Fruit fly (Drosophila melanogaster): Measurements from ENCODE around the gene Glyp.

Glyp gene

DNA sequence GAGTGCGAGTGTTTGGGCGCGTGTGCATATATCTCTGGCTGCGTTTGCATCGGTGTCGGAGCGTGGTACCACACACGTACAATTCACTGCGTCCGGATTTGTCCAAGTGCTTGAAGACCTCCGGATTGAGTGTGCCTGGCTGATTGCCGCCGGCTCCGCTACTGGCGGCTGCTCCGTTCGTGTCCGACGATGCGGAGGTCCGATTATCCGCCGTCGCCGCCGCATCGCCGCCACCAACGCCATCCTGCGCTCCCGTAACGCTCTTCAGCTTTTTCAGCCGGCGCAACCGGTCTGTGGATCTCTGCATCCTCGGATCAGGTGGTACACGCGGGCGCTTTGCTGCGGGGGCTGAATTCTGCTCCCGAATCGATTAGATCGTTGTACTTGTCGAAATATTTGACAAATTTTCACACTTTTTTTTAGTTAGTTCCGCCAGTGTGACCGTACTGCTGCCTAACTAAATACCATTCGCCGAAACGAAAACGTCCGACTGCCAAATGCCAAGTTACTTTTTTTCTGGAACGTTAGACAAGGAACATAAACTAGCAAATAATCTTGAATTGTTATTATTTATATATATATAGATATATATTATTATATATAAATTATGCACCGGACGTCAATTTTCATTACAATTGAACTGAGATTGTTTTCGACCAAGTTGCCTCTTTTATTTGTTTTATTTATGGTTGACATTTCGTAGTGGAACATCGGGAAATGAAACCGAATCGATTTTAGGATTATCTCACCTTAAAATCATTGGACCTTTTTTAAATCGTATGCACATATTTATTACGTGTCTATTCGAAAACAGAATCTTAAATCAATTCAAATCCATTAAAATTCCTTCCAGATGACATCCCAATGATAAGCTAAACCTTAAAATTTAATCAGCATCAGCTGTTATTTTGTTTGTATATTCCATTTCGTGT, 14.4 kb downstream of the Glyp start, which contains the start of gene tho2 (continued):
- TF ChIP-seq trem (tag; optimal IDR thresholded peaks at IDR 0.05), result peak; percentile 67
- TF ChIP-seq CG4360 (GFP tag; IDR thresholded peaks at IDR 0.05), result no peak
- TF ChIP-seq CG10321 (GFP tag; IDR thresholded peaks at IDR 0.05), result 0 out of 2 replicates have a peak, but pooled peaks have one; percentile 23
- TF ChIP-seq ro (GFP tag; IDR thresholded peaks at IDR 0.05), result no peak
- no peak for TF ChIP-seq jing (GFP tag; optimal IDR thresholded peaks at IDR 0.05)
- TF ChIP-seq CG6654 (GFP tag; optimal IDR thresholded peaks at IDR 0.05), result no peak
- TF ChIP-seq odd (GFP tag; optimal IDR thresholded peaks at IDR 0.05), result no peak
- no peak for TF ChIP-seq CG31224 (GFP tag; IDR thresholded peaks at IDR 0.05)
- no peak for TF ChIP-seq Nf-YA (GFP tag; IDR thresholded peaks at IDR 0.05)
- TF ChIP-seq ERR (GFP tag; optimal IDR thresholded peaks at IDR 0.05), result no peak
- no peak for TF ChIP-seq CHES-1-like (GFP tag; optimal IDR thresholded peaks at IDR 0.05)
- TF ChIP-seq bigmax (GFP tag; optimal IDR thresholded peaks at IDR 0.05), result no peak
- no peak for TF ChIP-seq dmrt99B (tag; optimal IDR thresholded peaks at IDR 0.05)
- no peak for TF ChIP-seq Stat92E (GFP tag; optimal IDR thresholded peaks at IDR 0.05)
- TF ChIP-seq CG3065 (GFP tag; optimal IDR thresholded peaks at IDR 0.05), result no peak
- no peak for TF ChIP-seq abd-A (tag; optimal IDR thresholded peaks at IDR 0.05)
- peak; percentile 68; the same call in 1 of the 2 replicates for TF ChIP-seq onecut (GFP tag; IDR thresholded peaks at IDR 0.05)
- TF ChIP-seq Atf-2 (GFP tag; optimal IDR thresholded peaks at IDR 0.05), result no peak
- TF ChIP-seq ci (GFP tag; IDR thresholded peaks at IDR 0.05), result no peak
- no peak for TF ChIP-seq Lpt (GFP tag; optimal IDR thresholded peaks at IDR 0.05)
- TF ChIP-seq CG15601 (tag; optimal IDR thresholded peaks at IDR 0.05), result no peak
- no peak for TF ChIP-seq mld (GFP tag; IDR thresholded peaks at IDR 0.05; ENCODE audit: partially characterized antibody)
- TF ChIP-seq CG30403 (GFP tag; optimal IDR thresholded peaks at IDR 0.05), result no peak
- no peak for TF ChIP-seq dan (GFP tag; IDR thresholded peaks at IDR 0.05)
- TF ChIP-seq vfl (GFP tag; optimal IDR thresholded peaks at IDR 0.05), result no peak
- TF ChIP-seq CG18476 (GFP tag; optimal IDR thresholded peaks at IDR 0.05), result no peak
- no peak for TF ChIP-seq dmrt11E (tag; optimal IDR thresholded peaks at IDR 0.05)
- no peak for TF ChIP-seq exex (tag; optimal IDR thresholded peaks at IDR 0.05)
- TF ChIP-seq Ptx1 (GFP tag; IDR thresholded peaks at IDR 0.05), result no peak
- no peak for TF ChIP-seq chif (GFP tag; optimal IDR thresholded peaks at IDR 0.05)
- no peak for TF ChIP-seq Adf1 (GFP tag; IDR thresholded peaks at IDR 0.05)
- no peak for TF ChIP-seq CG13287 (GFP tag; IDR thresholded peaks at IDR 0.05; ENCODE audit: partially characterized antibody)
- TF ChIP-seq Xbp1 (GFP tag; optimal IDR thresholded peaks at IDR 0.05), result no peak
- TF ChIP-seq sim (GFP tag; IDR thresholded peaks at IDR 0.05), result no peak
- TF ChIP-seq NfI (GFP tag; optimal IDR thresholded peaks at IDR 0.05), result no peak
- no peak for TF ChIP-seq CG17359 (tag; optimal IDR thresholded peaks at IDR 0.05)
- no peak for TF ChIP-seq Drgx (GFP tag; IDR thresholded peaks at IDR 0.05)
- no peak for TF ChIP-seq Hsf (GFP tag; optimal IDR thresholded peaks at IDR 0.05)
- TF ChIP-seq Scr (GFP tag; IDR thresholded peaks at IDR 0.05; ENCODE audit: partially characterized antibody), result peak; percentile 40; the same call in 1 of the 2 replicates
- no peak for TF ChIP-seq E2f1 (GFP tag; IDR thresholded peaks at IDR 0.05)
- peak; percentile 61 for TF ChIP-seq YL-1 (GFP tag; optimal IDR thresholded peaks at IDR 0.05)
- TF ChIP-seq unpg (GFP tag; optimal IDR thresholded peaks at IDR 0.05), result no peak
- TF ChIP-seq CG11723 (GFP tag; optimal IDR thresholded peaks at IDR 0.05), result no peak
- no peak for TF ChIP-seq salm (tag; optimal IDR thresholded peaks at IDR 0.05)
- TF ChIP-seq repo (GFP tag; optimal IDR thresholded peaks at IDR 0.05), result no peak
- TF ChIP-seq bab2 (GFP tag; optimal IDR thresholded peaks at IDR 0.05), result no peak
- TF ChIP-seq croc (GFP tag; conservative IDR thresholded peaks at IDR 0.05), result no peak
- TF ChIP-seq ara (GFP tag; IDR thresholded peaks at IDR 0.05), result no peak
- no peak for TF ChIP-seq nom (GFP tag; optimal IDR thresholded peaks at IDR 0.05)
